Worm (Caenorhabditis elegans): ENCODE data around the gene srz-25.
"Not testable (repeated sequence)": the region's sequence is repeated elsewhere in the genome, so short reads cannot be mapped to it uniquely, and the experiment has no call there.

Gene srz-25

DNA sequence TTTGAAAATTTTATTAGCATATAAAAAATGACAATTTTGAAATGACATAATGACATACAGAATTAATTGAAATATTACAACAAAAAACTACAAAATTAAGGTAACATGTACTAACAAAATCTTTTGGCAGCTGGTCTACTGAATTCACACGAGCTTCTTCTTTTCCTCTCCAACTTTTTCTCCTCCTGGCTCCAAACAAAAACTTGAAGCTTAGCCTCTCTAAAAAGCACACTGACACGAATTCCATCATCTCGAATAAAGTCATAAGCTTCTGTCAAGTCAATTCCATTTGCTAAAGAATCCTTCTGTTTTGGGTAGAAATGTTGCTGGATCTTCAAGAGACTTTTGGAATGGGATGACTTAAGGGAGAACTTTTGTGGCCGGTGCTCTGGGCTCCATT is 11.0 kb downstream of the srz-25 start:
- no peak for TF ChIP-seq tab-1 (GFP tag; IDR thresholded peaks at IDR 0.05)
- no peak for TF ChIP-seq med-1 (GFP tag; optimal IDR thresholded peaks at IDR 0.05; ENCODE audit: insufficient read depth)
- no peak for TF ChIP-seq klf-2 (GFP tag; conservative IDR thresholded peaks at IDR 0.05)
- TF ChIP-seq T22C8.4 (GFP tag; IDR thresholded peaks at IDR 0.05): no peak
- TF ChIP-seq ztf-29 (GFP tag; IDR thresholded peaks at IDR 0.05): no peak
- TF ChIP-seq ztf-23 (GFP tag; IDR thresholded peaks at IDR 0.05): no peak

DNA sequence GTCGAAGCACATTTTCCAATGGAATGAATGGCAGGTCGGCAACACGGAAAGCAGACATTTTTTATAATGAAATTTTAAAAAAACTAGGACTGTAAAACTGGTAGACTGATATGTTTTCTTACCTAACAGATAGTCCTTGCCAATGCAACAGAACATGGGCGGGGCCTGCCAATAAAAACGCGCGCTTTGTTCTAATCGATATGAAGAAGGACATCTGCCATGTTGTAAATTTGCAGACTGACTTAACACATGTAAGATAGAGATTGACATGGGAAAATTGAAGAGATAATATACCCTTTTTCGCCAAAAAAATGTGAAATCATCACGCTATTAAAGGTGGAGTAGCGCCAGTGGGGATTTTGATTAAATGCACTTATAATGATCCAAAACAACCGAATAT is 12.4 kb downstream of the srz-25 start, which contains the start of gene C38D9.8:
Gene C38D9.8, minus strand, starts transcription at position 101 of the 400 bp plus-strand sequence.
- TF ChIP-seq klf-2 (GFP tag; conservative IDR thresholded peaks at IDR 0.05) (no peak), ref-1 (GFP tag; conservative IDR thresholded peaks at IDR 0.05) (no peak), ztf-29 (GFP tag; IDR thresholded peaks at IDR 0.05) (no peak), flt-1 (GFP tag; IDR thresholded peaks at IDR 0.05) (no peak), cog-1 (tag; optimal IDR thresholded peaks at IDR 0.05) (no peak), T22C8.4 (GFP tag; IDR thresholded peaks at IDR 0.05) (no peak), tab-1 (GFP tag; IDR thresholded peaks at IDR 0.05) (no peak), ztf-23 (GFP tag; IDR thresholded peaks at IDR 0.05) (no peak), med-1 (GFP tag; optimal IDR thresholded peaks at IDR 0.05; ENCODE audit: insufficient read depth) (no peak)

DNA sequence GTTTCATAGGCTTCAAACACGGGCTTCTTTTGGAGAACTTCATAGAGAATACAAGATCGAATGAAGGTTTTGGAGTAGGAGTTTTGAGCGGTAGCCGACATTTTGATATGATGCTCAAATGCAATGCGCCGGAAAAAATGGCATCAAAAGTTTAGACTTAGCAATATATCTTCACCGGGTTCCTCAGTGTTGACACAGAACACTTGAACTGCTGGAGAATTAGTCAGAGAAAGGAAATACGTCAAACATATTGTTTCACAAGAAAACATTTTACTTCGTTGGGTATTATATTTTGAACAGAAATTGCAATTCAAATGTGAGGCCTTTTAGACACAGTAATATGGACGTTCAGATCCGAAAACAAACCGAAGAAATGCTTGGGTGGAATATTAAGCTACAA is 18.0 kb downstream of the srz-25 start, which contains the start of gene fbxa-174:
Gene fbxa-174, minus strand, starts transcription at position 101 of the 400 bp plus-strand sequence.
- TF ChIP-seq ztf-29 (GFP tag; IDR thresholded peaks at IDR 0.05) (no peak), ref-1 (GFP tag; conservative IDR thresholded peaks at IDR 0.05) (no peak), cog-1 (tag; optimal IDR thresholded peaks at IDR 0.05) (no peak), tab-1 (GFP tag; IDR thresholded peaks at IDR 0.05) (no peak), klf-2 (GFP tag; conservative IDR thresholded peaks at IDR 0.05) (no peak), med-1 (GFP tag; optimal IDR thresholded peaks at IDR 0.05; ENCODE audit: insufficient read depth) (no peak), ztf-23 (GFP tag; IDR thresholded peaks at IDR 0.05) (no peak), T22C8.4 (GFP tag; IDR thresholded peaks at IDR 0.05) (no peak), flt-1 (GFP tag; IDR thresholded peaks at IDR 0.05) (no peak)

DNA sequence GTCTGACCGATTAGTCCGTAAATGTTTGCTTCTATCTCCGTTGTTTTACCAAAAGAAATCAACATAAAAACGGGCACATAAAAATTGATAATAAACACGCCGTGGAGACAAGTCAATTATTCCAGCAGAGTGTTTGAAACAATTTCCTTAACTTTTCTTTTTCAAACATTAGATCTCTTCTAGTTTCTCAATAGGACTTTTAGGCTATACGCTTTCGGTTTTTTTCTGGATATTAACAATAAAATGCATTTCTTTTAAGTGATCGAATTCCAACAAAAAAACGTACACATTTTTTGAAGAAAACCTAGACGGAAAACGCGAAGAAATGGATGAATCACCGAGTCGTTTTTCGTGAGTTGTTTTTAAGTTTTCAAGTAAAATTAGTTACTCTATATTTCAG is 18.6 kb downstream of the srz-25 start, which contains the start of gene fbxa-172:
Gene fbxa-172, plus strand, starts transcription at position 301 of the 400 bp plus-strand sequence.
- TF ChIP-seq ref-1 (GFP tag; conservative IDR thresholded peaks at IDR 0.05) (no peak), T22C8.4 (GFP tag; IDR thresholded peaks at IDR 0.05) (no peak)

DNA sequence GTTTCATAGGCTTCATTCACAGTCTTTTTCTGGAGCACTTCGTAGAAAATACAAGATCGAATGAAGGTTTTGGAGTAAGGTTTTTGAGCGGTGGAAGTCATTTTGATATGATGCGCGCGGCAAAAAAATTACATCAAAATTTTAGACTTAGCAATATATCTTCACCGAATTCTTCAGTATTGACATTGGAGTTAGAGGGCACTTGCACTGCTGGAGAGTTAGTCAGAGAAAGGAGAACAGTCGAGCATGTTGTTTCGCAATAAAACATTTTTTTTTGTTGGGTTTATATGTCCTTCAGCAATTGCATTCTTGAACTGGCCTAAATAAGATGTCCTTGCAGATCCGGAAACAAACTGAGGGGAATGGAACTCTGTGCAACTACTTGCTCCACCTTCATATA is 25.5 kb downstream of the srz-25 start, which contains the start of gene fbxa-171:
Gene fbxa-171, minus strand, starts transcription at position 101 of the 400 bp plus-strand sequence.
- TF ChIP-seq med-1 (GFP tag; optimal IDR thresholded peaks at IDR 0.05; ENCODE audit: insufficient read depth): no peak
- TF ChIP-seq klf-2 (GFP tag; conservative IDR thresholded peaks at IDR 0.05): no peak
- TF ChIP-seq ref-1 (GFP tag; conservative IDR thresholded peaks at IDR 0.05): no peak
- no peak for TF ChIP-seq tab-1 (GFP tag; IDR thresholded peaks at IDR 0.05)
- TF ChIP-seq cog-1 (tag; optimal IDR thresholded peaks at IDR 0.05): no peak
- TF ChIP-seq ztf-23 (GFP tag; IDR thresholded peaks at IDR 0.05): no peak
- TF ChIP-seq T22C8.4 (GFP tag; IDR thresholded peaks at IDR 0.05): no peak
- no peak for TF ChIP-seq ztf-29 (GFP tag; IDR thresholded peaks at IDR 0.05)
- no peak for TF ChIP-seq flt-1 (GFP tag; IDR thresholded peaks at IDR 0.05)

DNA sequence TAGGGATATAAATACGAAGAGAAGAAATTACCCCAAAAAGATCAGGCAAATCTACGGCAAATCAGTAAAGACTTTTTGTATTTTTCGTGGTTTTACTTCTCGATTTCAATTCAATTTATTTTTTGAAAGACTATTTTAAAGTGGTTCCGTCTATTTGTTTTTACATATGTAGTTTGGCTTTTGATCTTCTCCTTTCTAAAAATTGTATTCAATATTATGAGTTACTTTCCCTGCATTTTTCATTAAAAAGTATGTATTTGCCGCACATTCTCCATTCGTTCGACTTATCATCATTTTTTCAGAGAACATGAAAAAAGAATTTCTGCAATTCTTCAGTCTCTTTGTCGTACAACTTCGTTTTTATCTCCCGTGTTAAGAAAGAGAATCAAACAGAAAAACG is 26.5 kb downstream of the srz-25 start, which contains the start of gene C38D9.2:
Gene C38D9.2, plus strand, starts transcription at position 301 of the 400 bp plus-strand sequence.
- no peak for TF ChIP-seq tab-1 (GFP tag; IDR thresholded peaks at IDR 0.05)
- no peak for TF ChIP-seq cog-1 (tag; optimal IDR thresholded peaks at IDR 0.05)
- no peak for TF ChIP-seq ztf-29 (GFP tag; IDR thresholded peaks at IDR 0.05)
- TF ChIP-seq klf-2 (GFP tag; conservative IDR thresholded peaks at IDR 0.05): no peak
- no peak for TF ChIP-seq ref-1 (GFP tag; conservative IDR thresholded peaks at IDR 0.05)
- TF ChIP-seq T22C8.4 (GFP tag; IDR thresholded peaks at IDR 0.05): no peak
- no peak for TF ChIP-seq med-1 (GFP tag; optimal IDR thresholded peaks at IDR 0.05; ENCODE audit: insufficient read depth)
- no peak for TF ChIP-seq ztf-23 (GFP tag; IDR thresholded peaks at IDR 0.05)
- no peak for TF ChIP-seq flt-1 (GFP tag; IDR thresholded peaks at IDR 0.05)

DNA sequence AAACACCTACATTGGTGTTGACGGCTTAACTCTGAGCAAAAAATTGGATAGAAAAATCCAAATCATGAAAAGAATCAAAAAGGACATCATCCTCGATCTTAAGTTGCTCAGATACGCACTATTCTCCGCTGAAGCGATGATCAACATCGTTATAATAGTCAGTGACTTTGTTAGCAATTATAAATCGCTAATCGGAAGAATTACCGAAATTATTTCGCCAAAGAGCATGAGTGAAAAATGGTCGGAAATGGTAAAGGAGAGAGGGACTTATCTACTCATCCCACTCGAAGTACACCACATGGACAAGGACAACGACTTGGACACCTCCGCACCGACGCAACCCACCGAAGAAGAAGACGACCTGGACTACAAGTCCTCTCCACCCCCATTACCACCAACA is 39.6 kb downstream of the srz-25 start:
- TF ChIP-seq ref-1 (GFP tag; conservative IDR thresholded peaks at IDR 0.05): no peak
- TF ChIP-seq tab-1 (GFP tag; IDR thresholded peaks at IDR 0.05): no peak
- no peak for TF ChIP-seq flt-1 (GFP tag; IDR thresholded peaks at IDR 0.05)
- TF ChIP-seq T22C8.4 (GFP tag; IDR thresholded peaks at IDR 0.05): no peak
- no peak for TF ChIP-seq klf-2 (GFP tag; conservative IDR thresholded peaks at IDR 0.05)
- no peak for TF ChIP-seq ztf-29 (GFP tag; IDR thresholded peaks at IDR 0.05)
- TF ChIP-seq cog-1 (tag; optimal IDR thresholded peaks at IDR 0.05): no peak
- TF ChIP-seq ztf-23 (GFP tag; IDR thresholded peaks at IDR 0.05): no peak
- TF ChIP-seq med-1 (GFP tag; optimal IDR thresholded peaks at IDR 0.05; ENCODE audit: insufficient read depth): no peak

DNA sequence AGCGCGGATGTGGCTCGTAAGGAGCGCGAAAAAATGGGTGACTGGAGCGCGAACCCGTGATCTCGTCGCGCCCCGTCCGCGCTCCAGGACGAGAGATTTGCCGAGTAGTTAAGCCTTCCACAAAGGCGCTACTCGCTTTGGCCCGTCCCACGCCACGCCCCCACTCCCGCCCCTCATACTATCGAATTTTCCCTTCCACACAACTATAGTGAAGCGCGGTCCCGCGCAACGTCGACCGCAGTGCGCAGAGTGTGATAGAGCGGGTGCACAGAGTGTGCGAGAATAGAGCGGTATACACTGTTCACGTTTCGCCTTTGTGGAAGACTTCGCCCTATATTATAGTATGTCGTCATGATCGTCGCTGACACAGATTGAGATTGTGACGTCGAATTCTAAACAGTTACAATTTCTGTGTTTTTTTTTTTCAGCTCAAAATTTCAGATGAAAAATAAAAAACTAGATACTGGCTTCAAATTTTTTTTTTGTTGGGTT is 44.0 kb downstream of the srz-25 start, which contains the start of gene fbxa-133:
Gene fbxa-133, plus strand, starts transcription at position 442 of the 492 bp plus-strand sequence.
- TF ChIP-seq ztf-29 (GFP tag; IDR thresholded peaks at IDR 0.05); tab-1 (GFP tag; IDR thresholded peaks at IDR 0.05); klf-2 (GFP tag; conservative IDR thresholded peaks at IDR 0.05): not testable (repeated sequence)
